Worm (Caenorhabditis elegans): Measurements from ENCODE around the gene T01D1.4.

Gene T01D1.4

DNA sequence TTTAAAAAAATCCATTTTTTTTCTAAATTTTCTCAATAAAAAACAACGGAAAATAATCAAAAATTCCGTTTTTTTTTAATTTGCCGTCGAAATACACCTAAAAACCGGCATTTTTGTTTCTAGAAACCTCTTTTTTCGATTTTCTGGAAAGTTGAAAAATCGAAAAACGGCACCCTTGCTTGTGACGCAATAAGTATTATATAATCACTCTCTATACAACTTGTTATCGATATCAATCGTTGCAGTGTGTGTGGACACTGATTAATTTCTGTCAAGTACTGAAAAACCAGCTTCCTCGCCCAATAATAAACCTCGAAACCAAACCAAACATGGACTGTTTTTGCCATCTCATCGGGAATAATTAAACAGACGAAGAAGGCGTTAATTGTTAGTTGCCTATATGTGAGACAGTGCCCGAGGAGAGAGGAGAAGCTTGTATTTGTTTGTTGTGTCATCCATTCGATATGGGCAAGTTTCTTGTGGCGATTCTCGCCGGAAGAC is 21.8 kb downstream of the T01D1.4 start:
- TF ChIP-seq zip-2 (tag; optimal IDR thresholded peaks at IDR 0.05) (no peak), daf-16 (GFP tag; optimal IDR thresholded peaks at IDR 0.05) (no peak), daf-16 (tag; optimal IDR thresholded peaks at IDR 0.05) (peak; percentile 7), aha-1 (tag) (peak; percentile 59), hif-1 (tag; optimal IDR thresholded peaks at IDR 0.05) (no peak), hlh-11 (tag; optimal IDR thresholded peaks at IDR 0.05) (peak; percentile 12)

DNA sequence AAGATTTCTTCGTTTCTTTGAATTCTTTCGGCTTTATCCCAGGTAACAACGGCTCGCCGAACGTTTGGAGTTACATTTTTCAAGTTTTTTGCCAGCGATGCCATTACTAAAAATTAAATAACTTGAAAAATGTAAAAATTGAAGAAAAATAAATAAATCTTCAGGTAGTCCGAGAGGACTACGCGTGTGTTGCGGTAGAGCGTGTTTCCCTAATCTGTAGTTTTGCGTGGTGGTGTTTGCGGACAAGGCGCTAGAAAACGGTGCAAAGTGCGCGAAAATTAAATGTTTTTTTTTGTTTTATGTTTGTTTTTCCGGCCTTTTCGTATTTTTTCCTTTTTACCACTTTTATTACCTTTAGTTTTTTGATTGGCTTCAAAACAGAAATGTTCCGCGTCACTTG is 23.0 kb downstream of the T01D1.4 start, which contains the start of gene mrpl-28:
mrpl-28 (minus strand) TSS at position 106 of the 400 bp plus-strand sequence.
- TF ChIP-seq lsy-2 (tag; optimal IDR thresholded peaks at IDR 0.05) (peak; percentile 60 to 95), ama-1 (optimal IDR thresholded peaks at IDR 0.05) (peak; percentile 54), spr-3 (GFP tag; optimal IDR thresholded peaks at IDR 0.05) (peak; percentile 55), madf-9 (GFP tag; conservative IDR thresholded peaks at IDR 0.05) (0 out of 2 replicates have a peak, but pooled peaks have one; percentile 49), ceh-28 (tag; optimal IDR thresholded peaks at IDR 0.05) (no peak), vab-7 (GFP tag; IDR thresholded peaks at IDR 0.05) (0 out of 2 replicates have a peak, but pooled peaks have one; percentile 19), ZK337.2 (GFP tag; IDR thresholded peaks at IDR 0.05) (peak; percentile 55; the same call in 1 of the 2 replicates), nhr-237 (tag; optimal IDR thresholded peaks at IDR 0.05) (no peak), Y75B8A.6 (GFP tag; IDR thresholded peaks at IDR 0.05) (no peak), zag-1 (tag; optimal IDR thresholded peaks at IDR 0.05) (no peak), sdz-12 (GFP tag; optimal IDR thresholded peaks at IDR 0.05) (no peak), nhr-25 (tag; optimal IDR thresholded peaks at IDR 0.05; ENCODE audit: borderline replicate concordance, insufficient read depth) (peak; percentile 36), aly-2 (tag; optimal IDR thresholded peaks at IDR 0.05) (no peak), ceh-62 (tag; optimal IDR thresholded peaks at IDR 0.05) (no peak), ZK546.5 (tag; optimal IDR thresholded peaks at IDR 0.05) (no peak), F37D6.2 (tag; optimal IDR thresholded peaks at IDR 0.05) (peak; percentile 74), dve-1 (tag; optimal IDR thresholded peaks at IDR 0.05; ENCODE audit: insufficient read depth) (peak; percentile 92), ces-1 (GFP tag; optimal IDR thresholded peaks at IDR 0.05) (peak; percentile 19), nhr-11 (tag; optimal IDR thresholded peaks at IDR 0.05) (peak; percentile 86), lir-3 (tag; optimal IDR thresholded peaks at IDR 0.05) (no peak), nhr-6 (tag; optimal IDR thresholded peaks at IDR 0.05) (peak; percentile 59), unc-130 (GFP tag; optimal IDR thresholded peaks at IDR 0.05) (peak; percentile 33), mdt-29 (GFP tag; IDR thresholded peaks at IDR 0.05) (no peak), nhr-48 (tag; optimal IDR thresholded peaks at IDR 0.05) (peak; percentile 47), hmg-1.1 (GFP tag; IDR thresholded peaks at IDR 0.05) (peak; percentile 71), dpl-1 (GFP tag; optimal IDR thresholded peaks at IDR 0.05) (peak; percentile 97), tra-1 (GFP tag; IDR thresholded peaks at IDR 0.05) (0 out of 2 replicates have a peak, but pooled peaks have one; percentile 49), mxl-2 (GFP tag; conservative IDR thresholded peaks at IDR 0.05) (no peak), ztf-7 (tag; optimal IDR thresholded peaks at IDR 0.05) (peak; percentile 48), T26A8.4 (GFP tag; IDR thresholded peaks at IDR 0.05) (peak; percentile 92), nhr-102 (tag; optimal IDR thresholded peaks at IDR 0.05) (peak; percentile 74), D1046.2 (GFP tag; IDR thresholded peaks at IDR 0.05) (no peak), daf-12 (tag; optimal IDR thresholded peaks at IDR 0.05) (no peak), spr-1 (tag; optimal IDR thresholded peaks at IDR 0.05) (peak; percentile 71), dmd-9 (GFP tag; IDR thresholded peaks at IDR 0.05) (no peak), duxl-1 (tag; optimal IDR thresholded peaks at IDR 0.05; ENCODE audit: poor library complexity) (peak; percentile 87), Y5F2A.4 (GFP tag; optimal IDR thresholded peaks at IDR 0.05) (peak; percentile 9), set-16 (GFP tag; IDR thresholded peaks at IDR 0.05) (no peak), ceh-44 (GFP tag; IDR thresholded peaks at IDR 0.05) (no peak), tag-97 (GFP tag; IDR thresholded peaks at IDR 0.05) (no peak), attf-4 (tag; optimal IDR thresholded peaks at IDR 0.05) (no peak), mes-2 (tag; optimal IDR thresholded peaks at IDR 0.05; ENCODE audit: poor library complexity, severe bottlenecking) (peak; percentile 94), F10B5.3 (tag; optimal IDR thresholded peaks at IDR 0.05) (peak; percentile 77), nhr-41 (GFP tag; IDR thresholded peaks at IDR 0.05) (no peak)
